Worm (Caenorhabditis elegans) whole organism, L3 larva: ENCODE data around the gene pph-2.
A peak's percentile ranks its signal among the peaks of the same experiment; 100 is the strongest.

Experiments used
- ZK546.5 ChIP-seq: sonication (generic microtip); optimal IDR thresholded peaks from 2 replicates; lab custom pipeline; 2017; ENCODE audit warnings: missing biosample characterization, missing genetic modification characterization
- nhr-23 ChIP-seq: fragments of 150-350 bp; optimal IDR thresholded peaks from 2 replicates; lab custom pipeline; 2014; ENCODE audit warnings: missing biosample characterization, missing genetic modification reagents, missing genetic modification characterization
- zag-1 ChIP-seq: fragments of 150-350 bp; optimal IDR thresholded peaks from 2 replicates; lab custom pipeline; 2014; ENCODE audit warnings: missing biosample characterization, missing genetic modification characterization

ce11 chrIV:11883478-11883877 lies 5.9 kb upstream of the pph-2 start:
- peak; percentile 92 for TF ChIP-seq nhr-23
- no peak for TF ChIP-seq zag-1 (tag; lab: Kevin White, UChicago)
- TF ChIP-seq ZK546.5 = no peak
